Worm (Caenorhabditis elegans): ENCODE data around the gene ZK1248.4.

The ZK1248.4 gene

ce11 chrII:5790313-5790773 lies 28.1 kb upstream of the ZK1248.4 start, which contains the start of gene lect-2:
Gene lect-2, plus strand, starts transcription at chrII:5790723.
- TF ChIP-seq elt-1 (tag; optimal IDR thresholded peaks at IDR 0.05) = peak; percentile 39
- peak; percentile 70 for TF ChIP-seq egl-5 (tag; optimal IDR thresholded peaks at IDR 0.05)
- no peak for TF ChIP-seq ceh-28 (tag; optimal IDR thresholded peaks at IDR 0.05)
- peak; percentile 20 for TF ChIP-seq lin-39 (tag; optimal IDR thresholded peaks at IDR 0.05)
- no peak for TF ChIP-seq R02D3.7 (tag; optimal IDR thresholded peaks at IDR 0.05)

- TF ChIP-seq fkh-10 (GFP tag; optimal IDR thresholded peaks at IDR 0.05) (no peak), jun-1 (tag; optimal IDR thresholded peaks at IDR 0.05) (no peak), daf-12 (tag; optimal IDR thresholded peaks at IDR 0.05) (no peak), nhr-12 (tag; optimal IDR thresholded peaks at IDR 0.05) (no peak), aly-2 (tag; optimal IDR thresholded peaks at IDR 0.05) (no peak), nhr-23 (tag; optimal IDR thresholded peaks at IDR 0.05) (no peak), sea-2 (GFP tag; optimal IDR thresholded peaks at IDR 0.05) (no peak), nhr-76 (tag; optimal IDR thresholded peaks at IDR 0.05) (no peak), zag-1 (tag; optimal IDR thresholded peaks at IDR 0.05) (no peak), elt-2 (tag; optimal IDR thresholded peaks at IDR 0.05) (no peak), ztf-11 (tag; optimal IDR thresholded peaks at IDR 0.05) (no peak), nhr-67 (tag; optimal IDR thresholded peaks at IDR 0.05) (no peak), mdl-1 (tag; optimal IDR thresholded peaks at IDR 0.05) (no peak), eor-1 (tag; optimal IDR thresholded peaks at IDR 0.05) (no peak)
Measured at ce11 chrII:5792490-5792889, 25.9 kb upstream of the ZK1248.4 start, which contains the start of gene K05F1.14. Gene K05F1.14, minus strand, starts transcription at chrII:5792590.

DNA sequence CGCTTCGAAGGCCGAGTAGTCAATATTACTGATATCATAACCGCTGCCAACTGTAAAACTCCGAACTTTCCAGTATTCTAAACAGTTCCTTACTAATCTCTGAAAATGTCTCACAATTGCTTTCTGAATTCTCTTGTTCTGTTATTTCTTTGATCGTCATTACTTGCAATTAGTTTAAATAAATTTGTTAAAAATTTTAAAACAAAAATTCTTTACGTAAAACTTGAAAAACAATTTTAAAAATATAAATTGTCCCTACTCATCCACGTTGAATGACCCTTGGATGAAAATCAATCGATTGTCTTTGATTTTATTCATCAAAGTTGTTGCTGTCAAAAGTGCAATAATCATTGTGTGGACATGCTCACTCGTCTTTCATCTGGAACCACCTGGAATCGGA lies 24.2 kb upstream of the ZK1248.4 start, which contains the start of gene acdh-8:
acdh-8 (plus strand) TSS at position 301 of the 400 bp plus-strand sequence.
- TF ChIP-seq tbx-2 (tag; optimal IDR thresholded peaks at IDR 0.05) (no peak), nhr-76 (tag; optimal IDR thresholded peaks at IDR 0.05) (no peak), pqm-1 (tag; optimal IDR thresholded peaks at IDR 0.05) (no peak), nhr-77 (tag; optimal IDR thresholded peaks at IDR 0.05) (no peak), ZK546.5 (tag; optimal IDR thresholded peaks at IDR 0.05) (no peak), ztf-4 (tag; optimal IDR thresholded peaks at IDR 0.05) (no peak), daf-12 (tag; optimal IDR thresholded peaks at IDR 0.05) (no peak), nhr-23 (tag; optimal IDR thresholded peaks at IDR 0.05) (no peak), nhr-28 (tag; optimal IDR thresholded peaks at IDR 0.05) (no peak), R02D3.7 (tag; optimal IDR thresholded peaks at IDR 0.05) (no peak), nhr-67 (tag; optimal IDR thresholded peaks at IDR 0.05) (no peak), mml-1 (tag; optimal IDR thresholded peaks at IDR 0.05) (no peak), unc-39 (tag; optimal IDR thresholded peaks at IDR 0.05) (no peak), ceh-9 (tag; optimal IDR thresholded peaks at IDR 0.05) (no peak), elt-3 (tag; optimal IDR thresholded peaks at IDR 0.05) (no peak)

- TF ChIP-seq nhr-23 (tag; optimal IDR thresholded peaks at IDR 0.05) = no peak
- TF ChIP-seq pha-4 (tag; optimal IDR thresholded peaks at IDR 0.05) = no peak
- TF ChIP-seq eor-1 (tag; optimal IDR thresholded peaks at IDR 0.05) = no peak
- TF ChIP-seq pqm-1 (tag; optimal IDR thresholded peaks at IDR 0.05) = no peak
- TF ChIP-seq nhr-11 (tag; optimal IDR thresholded peaks at IDR 0.05) = no peak
- no peak for TF ChIP-seq R02D3.7 (tag; optimal IDR thresholded peaks at IDR 0.05)
- no peak for TF ChIP-seq elt-2 (tag; optimal IDR thresholded peaks at IDR 0.05)
- TF ChIP-seq mml-1 (tag; optimal IDR thresholded peaks at IDR 0.05) = no peak
- TF ChIP-seq fkh-2 (tag; optimal IDR thresholded peaks at IDR 0.05) = no peak
- TF ChIP-seq ceh-9 (tag; optimal IDR thresholded peaks at IDR 0.05) = no peak
- no peak for TF ChIP-seq nhr-237 (tag; optimal IDR thresholded peaks at IDR 0.05)
Measured at ce11 chrII:5797348-5797977, 20.9 kb upstream of the ZK1248.4 start, which contains the start of the genes msp-63 and msp-142. Gene msp-63, minus strand, starts transcription at chrII:5797448. Gene msp-142, plus strand, starts transcription at chrII:5797927.

- TF ChIP-seq aly-2 (tag; optimal IDR thresholded peaks at IDR 0.05) = no peak
- TF ChIP-seq sea-2 (GFP tag; optimal IDR thresholded peaks at IDR 0.05) = no peak
- TF ChIP-seq tbx-2 (tag; optimal IDR thresholded peaks at IDR 0.05) = no peak
- TF ChIP-seq zag-1 (tag; optimal IDR thresholded peaks at IDR 0.05) = no peak
- TF ChIP-seq nhr-76 (tag; optimal IDR thresholded peaks at IDR 0.05) = no peak
- TF ChIP-seq nhr-25 (tag; optimal IDR thresholded peaks at IDR 0.05) = no peak
- TF ChIP-seq ceh-82 (tag; optimal IDR thresholded peaks at IDR 0.05) = no peak
- no peak for TF ChIP-seq daf-12 (tag; optimal IDR thresholded peaks at IDR 0.05)
- TF ChIP-seq elt-3 (tag; optimal IDR thresholded peaks at IDR 0.05) = no peak
- TF ChIP-seq nhr-23 (tag; optimal IDR thresholded peaks at IDR 0.05) = no peak
- TF ChIP-seq eor-1 (tag; optimal IDR thresholded peaks at IDR 0.05) = no peak
- no peak for TF ChIP-seq skn-1 (tag; optimal IDR thresholded peaks at IDR 0.05)
- TF ChIP-seq unc-62 (GFP tag; optimal IDR thresholded peaks at IDR 0.05) = no peak
- no peak for TF ChIP-seq lsy-12 (tag; optimal IDR thresholded peaks at IDR 0.05)
- no peak for TF ChIP-seq pha-4 (tag; optimal IDR thresholded peaks at IDR 0.05)
Measured at ce11 chrII:5799553-5799952, 18.8 kb upstream of the ZK1248.4 start, which contains the start of gene K05F1.8. Gene K05F1.8, minus strand, starts transcription at chrII:5799653.
